Worm (Caenorhabditis elegans): ENCODE results near the gene mec-3.

- TF ChIP-seq nhr-2 (tag; optimal IDR thresholded peaks at IDR 0.05) (no peak), sptf-1 (tag; optimal IDR thresholded peaks at IDR 0.05) (no peak), nhr-237 (tag; optimal IDR thresholded peaks at IDR 0.05) (no peak), lsy-2 (tag; optimal IDR thresholded peaks at IDR 0.05) (no peak), zip-8 (tag; optimal IDR thresholded peaks at IDR 0.05) (no peak), sem-2 (GFP tag; optimal IDR thresholded peaks at IDR 0.05) (no peak), mab-5 (tag; optimal IDR thresholded peaks at IDR 0.05) (no peak), unc-62 (GFP tag; optimal IDR thresholded peaks at IDR 0.05) (no peak), snpc-4 (tag; optimal IDR thresholded peaks at IDR 0.05) (no peak), elt-3 (tag; optimal IDR thresholded peaks at IDR 0.05) (no peak), ceh-39 (tag; optimal IDR thresholded peaks at IDR 0.05) (no peak), lin-32 (GFP tag; optimal IDR thresholded peaks at IDR 0.05) (no peak)
Observed at ce11 chrIV:10467347-10467746, 5.7 kb upstream of the mec-3 start.

Data from whole organism, mixed stage, embryonic.